Worm (Caenorhabditis elegans): ENCODE measurements around the gene spp-16.

Gene spp-16

DNA sequence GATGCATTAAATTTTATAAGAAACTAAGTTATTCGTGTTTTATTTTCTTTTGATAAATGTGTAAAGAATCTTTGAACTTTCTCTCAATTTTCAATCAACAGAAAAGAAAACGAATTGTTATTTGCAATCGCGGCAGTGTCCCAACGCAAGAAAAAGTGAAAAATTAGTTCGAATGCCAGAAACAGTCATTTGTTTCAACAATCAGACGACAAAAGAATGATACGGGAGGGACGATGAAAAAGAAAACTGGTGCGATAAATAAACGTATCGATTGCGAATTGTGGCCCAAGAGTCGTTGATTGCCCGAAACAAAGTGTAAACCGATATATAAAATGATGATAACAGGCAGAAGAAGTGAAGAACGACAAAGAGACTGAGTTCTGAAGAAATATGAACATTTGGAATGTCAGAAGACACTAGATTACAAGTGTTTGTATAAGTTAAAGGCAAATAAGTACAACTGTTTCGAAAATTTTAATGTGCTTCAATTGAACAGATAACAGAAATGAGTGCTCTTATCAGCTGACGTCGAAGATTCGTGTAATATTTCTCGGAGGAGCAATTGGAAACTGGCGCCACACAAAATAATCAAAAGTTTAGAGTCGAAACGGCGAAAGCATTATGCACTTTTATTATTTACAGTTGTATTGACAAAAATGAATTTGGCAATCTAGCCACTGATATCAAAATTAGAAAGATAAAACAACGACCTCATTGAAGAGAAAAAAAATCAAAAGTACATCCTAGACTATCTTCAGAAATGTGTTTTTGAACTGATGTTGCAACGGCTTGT is 23.1 kb downstream of the spp-16 start:
- TF ChIP-seq elt-1 (tag; optimal IDR thresholded peaks at IDR 0.05) (no peak), nhr-76 (tag; optimal IDR thresholded peaks at IDR 0.05) (no peak), nhr-77 (tag; optimal IDR thresholded peaks at IDR 0.05) (no peak), tbx-2 (tag; optimal IDR thresholded peaks at IDR 0.05) (no peak), ceh-9 (tag; optimal IDR thresholded peaks at IDR 0.05) (no peak), R02D3.7 (tag; optimal IDR thresholded peaks at IDR 0.05) (no peak), snpc-4 (tag; optimal IDR thresholded peaks at IDR 0.05) (no peak), sea-2 (GFP tag; optimal IDR thresholded peaks at IDR 0.05) (no peak), egl-27 (tag; optimal IDR thresholded peaks at IDR 0.05) (no peak), nhr-237 (tag; optimal IDR thresholded peaks at IDR 0.05) (no peak), zag-1 (tag; optimal IDR thresholded peaks at IDR 0.05) (no peak), unc-39 (tag; optimal IDR thresholded peaks at IDR 0.05) (no peak), lin-15B (tag; optimal IDR thresholded peaks at IDR 0.05) (no peak), ceh-28 (tag; optimal IDR thresholded peaks at IDR 0.05) (peak; percentile 6), ZK546.5 (tag; optimal IDR thresholded peaks at IDR 0.05) (no peak), nhr-43 (tag; optimal IDR thresholded peaks at IDR 0.05; ENCODE audit: poor library complexity, severe bottlenecking) (no peak), unc-62 (GFP tag; optimal IDR thresholded peaks at IDR 0.05) (no peak), nhr-23 (tag; optimal IDR thresholded peaks at IDR 0.05) (no peak), ceh-82 (tag; optimal IDR thresholded peaks at IDR 0.05) (no peak), nhr-11 (tag; optimal IDR thresholded peaks at IDR 0.05) (no peak), elt-3 (tag; optimal IDR thresholded peaks at IDR 0.05) (no peak), daf-12 (tag; optimal IDR thresholded peaks at IDR 0.05) (no peak), mdl-1 (tag; optimal IDR thresholded peaks at IDR 0.05) (no peak), fkh-10 (GFP tag; optimal IDR thresholded peaks at IDR 0.05) (no peak), hmg-11 (tag; optimal IDR thresholded peaks at IDR 0.05) (no peak), nhr-25 (tag; optimal IDR thresholded peaks at IDR 0.05) (peak; percentile 10), fos-1 (tag; optimal IDR thresholded peaks at IDR 0.05) (no peak), mml-1 (tag; optimal IDR thresholded peaks at IDR 0.05) (no peak), ama-1 (optimal IDR thresholded peaks at IDR 0.05) (no peak), nfya-1 (tag; optimal IDR thresholded peaks at IDR 0.05; ENCODE audit: insufficient read depth) (no peak), pha-4 (tag; optimal IDR thresholded peaks at IDR 0.05) (peak; percentile 51), eor-1 (tag; optimal IDR thresholded peaks at IDR 0.05) (no peak), egl-5 (tag; optimal IDR thresholded peaks at IDR 0.05) (no peak), ceh-16 (tag; optimal IDR thresholded peaks at IDR 0.05) (no peak), pqm-1 (tag; optimal IDR thresholded peaks at IDR 0.05) (peak; percentile 95), nhr-67 (tag; optimal IDR thresholded peaks at IDR 0.05) (no peak), lin-39 (tag; optimal IDR thresholded peaks at IDR 0.05) (no peak), nhr-12 (tag; optimal IDR thresholded peaks at IDR 0.05) (no peak), ztf-11 (tag; optimal IDR thresholded peaks at IDR 0.05) (no peak), jun-1 (tag; optimal IDR thresholded peaks at IDR 0.05) (peak; percentile 36), lsy-12 (tag; optimal IDR thresholded peaks at IDR 0.05) (no peak), nhr-28 (tag; optimal IDR thresholded peaks at IDR 0.05) (no peak), aly-2 (tag; optimal IDR thresholded peaks at IDR 0.05) (no peak), skn-1 (tag; optimal IDR thresholded peaks at IDR 0.05) (no peak), elt-2 (tag; optimal IDR thresholded peaks at IDR 0.05) (peak; percentile 97), fkh-2 (tag; optimal IDR thresholded peaks at IDR 0.05) (no peak), ztf-4 (tag; optimal IDR thresholded peaks at IDR 0.05) (no peak)
